Fruit fly (Drosophila melanogaster) whole organism, embryonic: ENCODE data around the gene CG13930.

ENCODE experiments used
- Atf6 ChIP-seq: fragments of 200-800 bp; sonication (Bioruptor generic); IDR thresholded peaks from 2 replicates; pipeline ENCODE4 v1.3.6; 2022; ENCODE audit warnings: missing biosample characterization, missing genetic modification characterization
- Bgb ChIP-seq: fragments of 200-800 bp; sonication (Bioruptor generic); IDR thresholded peaks from 2 replicates; pipeline ENCODE4 v1.3.6; 2022; ENCODE audit warnings: missing biosample characterization, missing genetic modification characterization; ENCODE audit not compliant: partially characterized antibody
- Blimp-1 ChIP-seq: fragments of 200-800 bp; sonication (Bioruptor generic); optimal IDR thresholded peaks from 3 replicates; lab custom pipeline; 2018; ENCODE audit warnings: missing biosample characterization, missing genetic modification characterization, mild to moderate bottlenecking, moderate library complexity, missing genetic modification reagents
- CG10979 ChIP-seq: fragments of 200-800 bp; sonication (Bioruptor generic); optimal IDR thresholded peaks from 2 replicates; lab custom pipeline; 2018; ENCODE audit warnings: missing biosample characterization, mild to moderate bottlenecking, missing genetic modification characterization, moderate library complexity
- CG11093 ChIP-seq: fragments of 200-800 bp; sonication (Bioruptor generic); IDR thresholded peaks from 3 replicates; pipeline ENCODE4 v1.3.6; 2022; ENCODE audit warnings: missing biosample characterization, missing genetic modification characterization
- CG12391 ChIP-seq: fragments of 200-800 bp; sonication (Bioruptor generic); optimal IDR thresholded peaks from 3 replicates; lab custom pipeline; 2018; ENCODE audit warnings: missing biosample characterization, mild to moderate bottlenecking, missing genetic modification characterization, moderate library complexity
- CG12744 ChIP-seq: fragments of 200-800 bp; sonication (Bioruptor generic); optimal IDR thresholded peaks from 2 replicates; lab custom pipeline; 2016; ENCODE audit warnings: missing biosample characterization, missing genetic modification characterization
- CG13123 ChIP-seq: fragments of 200-800 bp; sonication (Bioruptor generic); optimal IDR thresholded peaks from 2 replicates; lab custom pipeline; 2016; ENCODE audit warnings: missing biosample characterization, missing genetic modification characterization
- CG13296 ChIP-seq: fragments of 200-800 bp; sonication (Bioruptor generic); optimal IDR thresholded peaks from 3 replicates; lab custom pipeline; 2018; ENCODE audit warnings: missing biosample characterization, mild to moderate bottlenecking, missing genetic modification characterization
- CG13624 ChIP-seq: fragments of 200-800 bp; sonication (Bioruptor generic); optimal IDR thresholded peaks from 2 replicates; lab custom pipeline; 2016; ENCODE audit warnings: missing biosample characterization, missing genetic modification characterization
- CG14965 ChIP-seq: fragments of 200-800 bp; sonication (Bioruptor generic); optimal IDR thresholded peaks from 2 replicates; lab custom pipeline; 2016; ENCODE audit warnings: missing biosample characterization, missing genetic modification characterization, borderline replicate concordance
- CG15011 ChIP-seq: fragments of 200-800 bp; sonication (Bioruptor generic); optimal IDR thresholded peaks from 3 replicates; lab custom pipeline; 2018; ENCODE audit warnings: missing biosample characterization, mild to moderate bottlenecking, missing genetic modification characterization
- CG1603 ChIP-seq: fragments of 200-800 bp; sonication (Bioruptor generic); optimal IDR thresholded peaks from 2 replicates; lab custom pipeline; 2019; ENCODE audit warnings: missing biosample characterization, mild to moderate bottlenecking, missing genetic modification characterization, moderate library complexity
- CG2875 ChIP-seq: fragments of 200-800 bp; sonication (Bioruptor generic); optimal IDR thresholded peaks from 2 replicates; lab custom pipeline; 2017; ENCODE audit warnings: missing biosample characterization, mild to moderate bottlenecking, missing genetic modification characterization, missing genetic modification reagents
- CG31388 ChIP-seq: fragments of 200-800 bp; sonication (Bioruptor generic); optimal IDR thresholded peaks from 2 replicates; lab custom pipeline; 2016; ENCODE audit warnings: missing biosample characterization, missing genetic modification characterization
- CG34376 ChIP-seq: fragments of 200-800 bp; sonication (Bioruptor generic); optimal IDR thresholded peaks from 2 replicates; lab custom pipeline; 2018; ENCODE audit warnings: missing biosample characterization, mild to moderate bottlenecking, missing genetic modification characterization
- CG42726 ChIP-seq: fragments of 200-800 bp; sonication (Bioruptor generic); IDR thresholded peaks from 2 replicates; pipeline ENCODE4 v1.3.6; 2022; ENCODE audit warnings: missing biosample characterization, missing genetic modification characterization; ENCODE audit not compliant: partially characterized antibody
- CG4282 ChIP-seq: fragments of 200-800 bp; sonication (Bioruptor generic); optimal IDR thresholded peaks from 2 replicates; lab custom pipeline; 2016; ENCODE audit warnings: missing biosample characterization, missing genetic modification characterization
- CG4617 ChIP-seq: fragments of 200-800 bp; sonication (Bioruptor generic); optimal IDR thresholded peaks from 3 replicates; lab custom pipeline; 2016; ENCODE audit warnings: missing biosample characterization, missing genetic modification characterization, borderline replicate concordance
- CG6254 ChIP-seq: fragments of 200-800 bp; sonication (Bioruptor generic); optimal IDR thresholded peaks from 3 replicates; lab custom pipeline; 2017; ENCODE audit warnings: mild to moderate bottlenecking, missing biosample characterization, missing genetic modification reagents, missing genetic modification characterization
- CG6654 ChIP-seq: fragments of 200-800 bp; sonication (Bioruptor generic); optimal IDR thresholded peaks from 2 replicates; lab custom pipeline; 2017; ENCODE audit warnings: missing biosample characterization, mild to moderate bottlenecking, missing genetic modification characterization
- CG6689 ChIP-seq: fragments of 200-800 bp; sonication (Bioruptor generic); IDR thresholded peaks from 2 replicates; pipeline ENCODE4 v1.3.6; 2022; ENCODE audit warnings: missing biosample characterization, missing genetic modification characterization
- CG9797 ChIP-seq: fragments of 200-800 bp; sonication (Bioruptor generic); optimal IDR thresholded peaks from 3 replicates; lab custom pipeline; 2018; ENCODE audit warnings: missing biosample characterization, mild to moderate bottlenecking, missing genetic modification characterization
- Dip2 ChIP-seq: fragments of 200-800 bp; sonication (Bioruptor generic); IDR thresholded peaks from 2 replicates; pipeline ENCODE4 v1.3.6; 2022; ENCODE audit warnings: missing biosample characterization, missing genetic modification characterization
- Doc3 ChIP-seq: fragments of 200-800 bp; sonication (Bioruptor generic); IDR thresholded peaks from 3 replicates; pipeline ENCODE4 v1.3.6; 2022; ENCODE audit warnings: missing biosample characterization, missing genetic modification characterization; ENCODE audit not compliant: partially characterized antibody
- E2f1 ChIP-seq: fragments of 200-800 bp; sonication (Bioruptor generic); IDR thresholded peaks from 2 replicates; pipeline ENCODE4 v1.3.6; 2022; ENCODE audit warnings: missing biosample characterization, missing genetic modification characterization
- Gsc ChIP-seq: fragments of 200-800 bp; sonication (Bioruptor generic); IDR thresholded peaks from 2 replicates; pipeline ENCODE4 v1.3.6; 2022; ENCODE audit warnings: missing biosample characterization, missing genetic modification characterization
- H2.0 ChIP-seq: fragments of 200-800 bp; sonication (Bioruptor generic); IDR thresholded peaks from 2 replicates; pipeline ENCODE4 v1.3.6; 2022; ENCODE audit warnings: missing biosample characterization, missing genetic modification characterization
- Hand ChIP-seq: fragments of 200-800 bp; sonication (Bioruptor generic); optimal IDR thresholded peaks from 2 replicates; lab custom pipeline; 2017; ENCODE audit warnings: mild to moderate bottlenecking, missing biosample characterization, missing genetic modification reagents, missing genetic modification characterization
- Hey ChIP-seq: fragments of 200-800 bp; sonication (Bioruptor generic); optimal IDR thresholded peaks from 3 replicates; lab custom pipeline; 2018; ENCODE audit warnings: missing biosample characterization, mild to moderate bottlenecking, missing genetic modification characterization
- Hr39 ChIP-seq: fragments of >200 bp; optimal IDR thresholded peaks from 2 replicates; lab custom pipeline; 2017
- Hr78 ChIP-seq, 2 experiments: fragments of 200-800 bp in 1 of 2; fragments of >200 bp in 1 of 2; sonication (Bioruptor generic) in 1 of 2; optimal IDR thresholded peaks; 2 replicates each; lab custom pipeline; 2017 to 2019; ENCODE audit warnings: missing biosample characterization in 2 of 2, missing genetic modification characterization in 2 of 2, mild to moderate bottlenecking in 1 of 2, moderate library complexity in 1 of 2
- Hsf ChIP-seq: fragments of 200-800 bp; sonication (Bioruptor generic); optimal IDR thresholded peaks from 3 replicates; lab custom pipeline; 2016; ENCODE audit warnings: missing biosample characterization, missing genetic modification characterization
- Lim3 ChIP-seq: fragments of 200-800 bp; sonication (Bioruptor generic); IDR thresholded peaks from 2 replicates; pipeline ENCODE4 v1.3.6; 2022; ENCODE audit warnings: missing biosample characterization, missing genetic modification characterization
- ap ChIP-seq: fragments of 200-800 bp; sonication (Bioruptor generic); IDR thresholded peaks from 2 replicates; pipeline ENCODE4 v1.3.6; 2022; ENCODE audit warnings: missing biosample characterization, missing genetic modification characterization
- bowl ChIP-seq: fragments of 200-800 bp; sonication (Bioruptor generic); IDR thresholded peaks from 2 replicates; pipeline ENCODE4 v1.3.6; 2022; ENCODE audit warnings: missing biosample characterization, missing genetic modification characterization
- btn ChIP-seq: fragments of 200-800 bp; sonication (Bioruptor generic); optimal IDR thresholded peaks from 2 replicates; lab custom pipeline; 2016; ENCODE audit warnings: missing biosample characterization, missing genetic modification characterization
- cas ChIP-seq: fragments of 200-800 bp; sonication (Bioruptor generic); IDR thresholded peaks from 2 replicates; pipeline ENCODE4 v1.3.6; 2022; ENCODE audit warnings: missing biosample characterization, missing genetic modification characterization
- cwo ChIP-seq: fragments of 200-800 bp; sonication (Bioruptor generic); optimal IDR thresholded peaks from 3 replicates; lab custom pipeline; 2017; ENCODE audit warnings: missing biosample characterization, missing genetic modification characterization, mild to moderate bottlenecking, moderate library complexity, missing genetic modification reagents
- dati ChIP-seq: fragments of 200-800 bp; sonication (Bioruptor generic); IDR thresholded peaks from 2 replicates; pipeline ENCODE4 v1.3.6; 2022; ENCODE audit warnings: missing biosample characterization, missing genetic modification characterization
- hth ChIP-seq: fragments of >200 bp; optimal IDR thresholded peaks from 2 replicates; lab custom pipeline; 2017; ENCODE audit warnings: inconsistent platforms
- jumu ChIP-seq: fragments of 200-800 bp; sonication (Bioruptor generic); optimal IDR thresholded peaks from 3 replicates; lab custom pipeline; 2016; ENCODE audit warnings: missing biosample characterization, missing genetic modification characterization
- mam ChIP-seq: fragments of 200-800 bp; sonication (Bioruptor generic); optimal IDR thresholded peaks from 3 replicates; lab custom pipeline; 2016; ENCODE audit warnings: missing biosample characterization, missing genetic modification characterization
- nau ChIP-seq: fragments of 200-800 bp; sonication (Bioruptor generic); optimal IDR thresholded peaks from 3 replicates; lab custom pipeline; 2017; ENCODE audit warnings: missing biosample characterization, mild to moderate bottlenecking, missing genetic modification characterization, missing genetic modification reagents
- pb ChIP-seq: fragments of 200-800 bp; sonication (Bioruptor generic); optimal IDR thresholded peaks from 3 replicates; lab custom pipeline; 2016; ENCODE audit warnings: missing biosample characterization, missing genetic modification characterization
- prd ChIP-seq, 3 experiments: fragments of >200 bp in 2 of 3; fragments of 200-800 bp in 1 of 3; sonication (Bioruptor generic) in 1 of 3; optimal IDR thresholded peaks in 2 of 3; IDR thresholded peaks in 1 of 3; 2 replicates in 2 of 3; 3 replicates in 1 of 3; pipeline versions ENCODE4 v1.3.6 to Lab custom; 2017 to 2022; ENCODE audit warnings: missing biosample characterization in 1 of 3, missing genetic modification characterization in 1 of 3
- slp2 ChIP-seq: fragments of 200-800 bp; sonication (Bioruptor generic); optimal IDR thresholded peaks from 2 replicates; lab custom pipeline; 2016; ENCODE audit warnings: missing biosample characterization, missing genetic modification characterization
- so ChIP-seq: fragments of 200-800 bp; sonication (Bioruptor generic); IDR thresholded peaks from 3 replicates; pipeline ENCODE4 v1.3.6; 2022; ENCODE audit warnings: missing biosample characterization, missing genetic modification characterization
- tin ChIP-seq: fragments of 200-800 bp; sonication (Bioruptor generic); optimal IDR thresholded peaks from 3 replicates; lab custom pipeline; 2016; ENCODE audit warnings: missing biosample characterization, missing genetic modification characterization
- toy ChIP-seq: fragments of 200-800 bp; sonication (Bioruptor generic); IDR thresholded peaks from 2 replicates; pipeline ENCODE4 v1.3.6; 2022; ENCODE audit warnings: missing biosample characterization, missing genetic modification characterization

CG13930 gene

dm6 chr3L:1702367-1702927 is 29.9 kb upstream of the CG13930 start, which contains the start of gene CG13931 (continued):
- TF ChIP-seq slp2 (GFP tag; lab: Kevin White, UChicago) (no peak), cwo (GFP tag; lab: Kevin White, UChicago) (no peak), Lim3 (GFP tag; lab: Robert Waterston, UW) (no peak), CG4282 (no peak), ap (GFP tag; lab: Robert Waterston, UW) (no peak), CG1603 (tag; lab: Kevin White, UChicago) (peak; percentile 73), H2.0 (peak; percentile 21; the same call in 1 of the 2 replicates), Atf6 (no peak), hth (no peak), CG9797 (GFP tag; lab: Kevin White, UChicago) (no peak), Blimp-1 (GFP tag; lab: Kevin White, UChicago) (no peak), tin (GFP tag; lab: Kevin White, UChicago) (no peak), CG15011 (no peak), CG13296 (GFP tag; lab: Kevin White, UChicago) (no peak), toy (GFP tag; lab: Robert Waterston, UW) (no peak), cas (GFP tag; lab: Robert Waterston, UW) (no peak), CG42726 (GFP tag; lab: Robert Waterston, UW) (no peak), CG6689 (GFP tag; lab: Robert Waterston, UW) (peak; percentile 49), CG2875 (GFP tag; lab: Kevin White, UChicago) (no peak), Gsc (GFP tag; lab: Robert Waterston, UW) (no peak), dati (GFP tag; lab: Robert Waterston, UW) (no peak), CG14965 (GFP tag; lab: Kevin White, UChicago) (no peak), CG12744 (GFP tag; lab: Kevin White, UChicago) (no peak), CG11093 (GFP tag; lab: Robert Waterston, UW) (no peak), CG31388 (GFP tag; lab: Kevin White, UChicago) (no peak), CG13624 (GFP tag; lab: Kevin White, UChicago) (no peak), CG13123 (GFP tag; lab: Kevin White, UChicago) (no peak), mam (GFP tag; lab: Kevin White, UChicago) (no peak), CG6654 (no peak), Hey (tag; lab: Kevin White, UChicago) (no peak), Hand (GFP tag; lab: Kevin White, UChicago) (no peak), jumu (GFP tag; lab: Kevin White, UChicago) (no peak), CG34376 (GFP tag; lab: Kevin White, UChicago) (no peak), nau (no peak), Hsf (GFP tag; lab: Kevin White, UChicago) (peak; percentile 8), btn (no peak), CG12391 (tag; lab: Kevin White, UChicago) (peak; percentile 30), so (GFP tag; lab: Robert Waterston, UW) (no peak), Bgb (GFP tag; lab: Robert Waterston, UW) (no peak), CG10979 (tag; lab: Kevin White, UChicago) (no peak), Hr78 (GFP tag; optimal IDR thresholded peaks at IDR 0.05; lab: Kevin White, UChicago) (no peak), prd (optimal IDR thresholded peaks at IDR 0.05; lab: Kevin White, UChicago) (no peak), prd (GFP tag; IDR thresholded peaks at IDR 0.05; lab: Robert Waterston, UW) (peak; percentile 76), pb (GFP tag; lab: Kevin White, UChicago) (no peak), CG6254 (GFP tag; lab: Kevin White, UChicago) (no peak), E2f1 (GFP tag; lab: Robert Waterston, UW) (0 out of 2 replicates have a peak, but pooled peaks have one; percentile 13), bowl (GFP tag; lab: Robert Waterston, UW) (no peak), Dip2 (GFP tag; lab: Robert Waterston, UW) (no peak), Hr39 (lab: Kevin White, UChicago) (no peak), CG4617 (GFP tag; lab: Kevin White, UChicago) (no peak), Doc3 (no peak)
